Fruit fly (Drosophila melanogaster): ENCODE measurements around the gene CG17078.

Gene CG17078

dm6 chr2L:277122-277671 is 837 bp downstream of the CG17078 start, which contains the start of gene smo (continued):
- TF ChIP-seq CG6765 (GFP tag; optimal IDR thresholded peaks at IDR 0.05) (no peak), HLH54F (GFP tag; optimal IDR thresholded peaks at IDR 0.05) (peak; percentile 65), CG2875 (GFP tag; optimal IDR thresholded peaks at IDR 0.05) (no peak), CG18011 (GFP tag; optimal IDR thresholded peaks at IDR 0.05) (peak; percentile 19), CG10209 (GFP tag; optimal IDR thresholded peaks at IDR 0.05) (no peak), Ssrp (tag; optimal IDR thresholded peaks at IDR 0.05) (no peak), Rx (GFP tag; IDR thresholded peaks at IDR 0.05) (no peak), CG12391 (tag; optimal IDR thresholded peaks at IDR 0.05) (peak; percentile 57), Dip3 (GFP tag; optimal IDR thresholded peaks at IDR 0.05) (peak; percentile 36), chn (GFP tag; optimal IDR thresholded peaks at IDR 0.05) (peak; percentile 33), dimm (GFP tag; IDR thresholded peaks at IDR 0.05) (no peak), chinmo (GFP tag; IDR thresholded peaks at IDR 0.05; ENCODE audit: partially characterized antibody) (peak; percentile 83; the same call in 3 of the 4 replicates), B-H2 (GFP tag; optimal IDR thresholded peaks at IDR 0.05) (no peak), CG11696 (GFP tag; IDR thresholded peaks at IDR 0.05) (no peak), CG12659 (GFP tag; optimal IDR thresholded peaks at IDR 0.05) (peak; percentile 88), CG12299 (tag; optimal IDR thresholded peaks at IDR 0.05) (no peak), dati (GFP tag; IDR thresholded peaks at IDR 0.05) (no peak), maf-S (GFP tag; optimal IDR thresholded peaks at IDR 0.05) (peak; percentile 29), CG2120 (GFP tag; optimal IDR thresholded peaks at IDR 0.05) (peak; percentile 62), ems (GFP tag; optimal IDR thresholded peaks at IDR 0.05) (peak; percentile 34), CG32767 (GFP tag; IDR thresholded peaks at IDR 0.05) (0 out of 2 replicates have a peak, but pooled peaks have one; percentile 13), eyg (GFP tag; optimal IDR thresholded peaks at IDR 0.05) (no peak), CG13894 (tag; optimal IDR thresholded peaks at IDR 0.05) (no peak), Atf-2 (GFP tag; optimal IDR thresholded peaks at IDR 0.05) (no peak), ind (GFP tag; optimal IDR thresholded peaks at IDR 0.05) (peak; percentile 26), h (optimal IDR thresholded peaks at IDR 0.05) (no peak), CG9876 (GFP tag; optimal IDR thresholded peaks at IDR 0.05) (peak; percentile 29), Nf-YA (GFP tag; IDR thresholded peaks at IDR 0.05) (no peak), fd96Cb (tag; optimal IDR thresholded peaks at IDR 0.05) (no peak), CG10366 (GFP tag; IDR thresholded peaks at IDR 0.05) (no peak), CG7556 (GFP tag; optimal IDR thresholded peaks at IDR 0.05) (no peak), Dfd (GFP tag; optimal IDR thresholded peaks at IDR 0.05) (no peak), cato (GFP tag; optimal IDR thresholded peaks at IDR 0.05; ENCODE audit: borderline replicate concordance) (no peak), Sox100B (GFP tag; optimal IDR thresholded peaks at IDR 0.05) (no peak), CG13123 (GFP tag; optimal IDR thresholded peaks at IDR 0.05) (no peak), en (GFP tag; optimal IDR thresholded peaks at IDR 0.05) (no peak), sens-2 (GFP tag; IDR thresholded peaks at IDR 0.05) (no peak), Fer2 (tag; optimal IDR thresholded peaks at IDR 0.05) (no peak), CG14050 (GFP tag; IDR thresholded peaks at IDR 0.05) (no peak), Optix (GFP tag; IDR thresholded peaks at IDR 0.05) (no peak), mld (GFP tag; IDR thresholded peaks at IDR 0.05; ENCODE audit: partially characterized antibody) (peak; percentile 61; the same call in 2 of the 3 replicates), Fer3 (tag; optimal IDR thresholded peaks at IDR 0.05) (no peak), CG3281 (GFP tag; optimal IDR thresholded peaks at IDR 0.05) (no peak), CG17568 (GFP tag; optimal IDR thresholded peaks at IDR 0.05) (no peak), Dll (GFP tag; IDR thresholded peaks at IDR 0.05; ENCODE audit: partially characterized antibody) (peak; percentile 86), Med (GFP tag) (peak; percentile 89), CG30403 (GFP tag; optimal IDR thresholded peaks at IDR 0.05) (peak; percentile 44), CG4854 (GFP tag; optimal IDR thresholded peaks at IDR 0.05) (no peak), zen2 (GFP tag; IDR thresholded peaks at IDR 0.05; ENCODE audit: partially characterized antibody) (peak; percentile 57; the same call in 1 of the 3 replicates), Abd-B (GFP tag; optimal IDR thresholded peaks at IDR 0.05) (peak; percentile 80), CrebB (tag; optimal IDR thresholded peaks at IDR 0.05) (peak; percentile 11)
